Worm (Caenorhabditis elegans): ENCODE data around the gene atg-3.

atg-3 gene

DNA sequence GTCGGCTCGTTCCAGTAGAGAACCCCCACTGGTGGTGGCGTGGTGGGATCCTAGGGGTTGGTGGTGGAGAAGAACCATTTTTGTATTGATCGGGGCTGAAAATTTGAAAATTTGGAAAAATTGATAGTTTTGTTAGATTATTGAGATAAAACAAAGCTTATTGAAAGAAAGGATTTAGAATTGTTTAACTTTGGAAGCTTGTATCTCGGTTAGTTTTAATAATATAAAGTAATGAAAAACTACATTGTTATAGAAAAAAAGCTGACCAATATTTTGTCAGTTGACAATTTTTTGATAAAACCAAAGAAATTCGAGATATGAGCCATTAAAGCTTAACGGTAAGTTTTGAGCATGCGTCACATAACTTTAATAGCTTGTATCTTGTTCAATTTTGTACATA lies 19.6 kb downstream of the atg-3 start, which contains the start of gene abhd-14:
Gene abhd-14 (minus strand): TSS at position 101 of the 400 bp plus-strand sequence.
- TF ChIP-seq fkh-2 (tag; optimal IDR thresholded peaks at IDR 0.05) (no peak), daf-12 (tag; optimal IDR thresholded peaks at IDR 0.05) (no peak), pha-4 (tag; optimal IDR thresholded peaks at IDR 0.05) (no peak), nhr-67 (tag; optimal IDR thresholded peaks at IDR 0.05) (no peak), unc-62 (GFP tag; optimal IDR thresholded peaks at IDR 0.05) (no peak), fkh-10 (GFP tag; optimal IDR thresholded peaks at IDR 0.05) (no peak), skn-1 (tag; optimal IDR thresholded peaks at IDR 0.05) (no peak), ceh-16 (tag; optimal IDR thresholded peaks at IDR 0.05) (no peak), ceh-82 (tag; optimal IDR thresholded peaks at IDR 0.05) (no peak), nhr-237 (tag; optimal IDR thresholded peaks at IDR 0.05) (no peak), unc-39 (tag; optimal IDR thresholded peaks at IDR 0.05) (no peak), lin-15B (tag; optimal IDR thresholded peaks at IDR 0.05) (no peak), elt-1 (tag; optimal IDR thresholded peaks at IDR 0.05) (no peak), lsy-12 (tag; optimal IDR thresholded peaks at IDR 0.05) (no peak), nhr-23 (tag; optimal IDR thresholded peaks at IDR 0.05) (no peak), nhr-11 (tag; optimal IDR thresholded peaks at IDR 0.05) (no peak)

DNA sequence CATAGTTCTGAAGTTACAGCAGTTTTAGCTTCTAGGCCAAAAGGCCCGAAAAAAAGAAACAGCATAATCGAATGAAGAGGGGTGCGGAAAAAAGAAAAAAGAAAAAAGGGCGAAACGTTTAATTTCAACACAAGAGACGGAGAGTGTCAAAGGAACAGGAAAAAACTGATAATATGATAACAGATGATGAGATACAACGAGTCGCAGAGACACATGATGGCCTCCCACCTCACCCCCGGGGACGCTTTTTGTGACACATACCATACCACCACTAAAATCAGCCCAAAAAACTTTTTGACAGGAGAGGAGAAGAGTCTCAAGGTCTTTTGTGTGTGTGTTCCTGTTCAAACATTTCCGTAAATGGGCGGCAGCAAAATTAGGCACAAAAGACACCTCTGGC lies 24.8 kb downstream of the atg-3 start:
- TF ChIP-seq R02D3.7 (tag; optimal IDR thresholded peaks at IDR 0.05) (no peak), eor-1 (tag; optimal IDR thresholded peaks at IDR 0.05) (no peak), pqm-1 (tag; optimal IDR thresholded peaks at IDR 0.05) (peak; percentile 67), hmg-11 (tag; optimal IDR thresholded peaks at IDR 0.05) (peak; percentile 38), nhr-11 (tag; optimal IDR thresholded peaks at IDR 0.05) (no peak), nhr-76 (tag; optimal IDR thresholded peaks at IDR 0.05) (no peak), daf-12 (tag; optimal IDR thresholded peaks at IDR 0.05) (no peak), zag-1 (tag; optimal IDR thresholded peaks at IDR 0.05) (no peak), nhr-43 (tag; optimal IDR thresholded peaks at IDR 0.05; ENCODE audit: poor library complexity, severe bottlenecking) (no peak), nhr-12 (tag; optimal IDR thresholded peaks at IDR 0.05) (no peak), unc-62 (GFP tag; optimal IDR thresholded peaks at IDR 0.05) (no peak), snpc-4 (tag; optimal IDR thresholded peaks at IDR 0.05) (peak; percentile 15), fkh-10 (GFP tag; optimal IDR thresholded peaks at IDR 0.05) (no peak), nhr-25 (tag; optimal IDR thresholded peaks at IDR 0.05) (peak; percentile 12), mdl-1 (tag; optimal IDR thresholded peaks at IDR 0.05) (no peak), nhr-67 (tag; optimal IDR thresholded peaks at IDR 0.05) (no peak), ztf-4 (tag; optimal IDR thresholded peaks at IDR 0.05) (no peak), lin-39 (tag; optimal IDR thresholded peaks at IDR 0.05) (no peak), nfya-1 (tag; optimal IDR thresholded peaks at IDR 0.05; ENCODE audit: insufficient read depth) (peak; percentile 18), pha-4 (tag; optimal IDR thresholded peaks at IDR 0.05) (no peak), ceh-16 (tag; optimal IDR thresholded peaks at IDR 0.05) (no peak), ZK546.5 (tag; optimal IDR thresholded peaks at IDR 0.05) (no peak), elt-1 (tag; optimal IDR thresholded peaks at IDR 0.05) (no peak), ceh-9 (tag; optimal IDR thresholded peaks at IDR 0.05) (no peak), tbx-2 (tag; optimal IDR thresholded peaks at IDR 0.05) (no peak), unc-39 (tag; optimal IDR thresholded peaks at IDR 0.05) (no peak), ceh-82 (tag; optimal IDR thresholded peaks at IDR 0.05) (no peak), nhr-23 (tag; optimal IDR thresholded peaks at IDR 0.05) (no peak), lsy-12 (tag; optimal IDR thresholded peaks at IDR 0.05) (no peak), skn-1 (tag; optimal IDR thresholded peaks at IDR 0.05) (peak; percentile 24), sea-2 (GFP tag; optimal IDR thresholded peaks at IDR 0.05) (no peak), egl-27 (tag; optimal IDR thresholded peaks at IDR 0.05) (no peak), nhr-28 (tag; optimal IDR thresholded peaks at IDR 0.05) (no peak), aly-2 (tag; optimal IDR thresholded peaks at IDR 0.05) (no peak), nhr-77 (tag; optimal IDR thresholded peaks at IDR 0.05) (no peak), mml-1 (tag; optimal IDR thresholded peaks at IDR 0.05) (no peak), nhr-237 (tag; optimal IDR thresholded peaks at IDR 0.05) (no peak), ceh-28 (tag; optimal IDR thresholded peaks at IDR 0.05) (no peak), lin-15B (tag; optimal IDR thresholded peaks at IDR 0.05) (no peak), ama-1 (optimal IDR thresholded peaks at IDR 0.05) (no peak), elt-3 (tag; optimal IDR thresholded peaks at IDR 0.05) (no peak), ztf-11 (tag; optimal IDR thresholded peaks at IDR 0.05) (no peak), egl-5 (tag; optimal IDR thresholded peaks at IDR 0.05) (no peak), fkh-2 (tag; optimal IDR thresholded peaks at IDR 0.05) (no peak), jun-1 (tag; optimal IDR thresholded peaks at IDR 0.05) (peak; percentile 36), elt-2 (tag; optimal IDR thresholded peaks at IDR 0.05) (peak; percentile 84), fos-1 (tag; optimal IDR thresholded peaks at IDR 0.05) (no peak)
